Fruit fly (Drosophila melanogaster) whole organism, embryonic: Measurements from ENCODE around the gene Ugt316A1.

Source experiments
- ATbp ChIP-seq: fragments of 200-800 bp; sonication (Bioruptor generic); optimal IDR thresholded peaks from 2 replicates; lab custom pipeline; 2017; ENCODE audit warnings: missing biosample characterization, mild to moderate bottlenecking, missing genetic modification characterization, missing genetic modification reagents
- BEAF-32 ChIP-seq: fragments of 200-800 bp; sonication (Bioruptor generic); optimal IDR thresholded peaks from 3 replicates; lab custom pipeline; 2017; ENCODE audit warnings: missing biosample characterization, missing genetic modification characterization, mild to moderate bottlenecking, moderate library complexity, missing genetic modification reagents
- CG10565 ChIP-seq: fragments of 200-800 bp; sonication (Bioruptor generic); optimal IDR thresholded peaks from 3 replicates; lab custom pipeline; 2016; ENCODE audit warnings: missing biosample characterization, mild to moderate bottlenecking, missing genetic modification characterization
- CG11456 ChIP-seq: fragments of 200-800 bp; sonication (Bioruptor generic); IDR thresholded peaks from 3 replicates; pipeline ENCODE4 v1.3.6; 2022; ENCODE audit warnings: missing biosample characterization, missing genetic modification characterization
- CG12659 ChIP-seq: fragments of 200-800 bp; sonication (Bioruptor generic); optimal IDR thresholded peaks from 3 replicates; lab custom pipeline; 2017; ENCODE audit warnings: mild to moderate bottlenecking, missing biosample characterization, missing genetic modification reagents, missing genetic modification characterization
- CG14441 ChIP-seq: fragments of 200-800 bp; sonication (Bioruptor generic); IDR thresholded peaks from 2 replicates; pipeline ENCODE4 v1.3.6; 2022; ENCODE audit warnings: missing biosample characterization, missing genetic modification characterization
- CG14667 ChIP-seq: fragments of 200-800 bp; sonication (Bioruptor generic); IDR thresholded peaks from 2 replicates; pipeline ENCODE4 v1.3.6; 2022; ENCODE audit warnings: missing biosample characterization, missing genetic modification characterization
- CG34376 ChIP-seq: fragments of 200-800 bp; sonication (Bioruptor generic); optimal IDR thresholded peaks from 2 replicates; lab custom pipeline; 2018; ENCODE audit warnings: missing biosample characterization, mild to moderate bottlenecking, missing genetic modification characterization
- CG4424 ChIP-seq: fragments of 200-800 bp; sonication (Bioruptor generic); optimal IDR thresholded peaks from 3 replicates; lab custom pipeline; 2016; ENCODE audit warnings: missing biosample characterization, missing genetic modification characterization
- CG4730 ChIP-seq: fragments of 200-800 bp; sonication (Bioruptor generic); IDR thresholded peaks from 2 replicates; pipeline ENCODE4 v1.3.6; 2022; ENCODE audit warnings: missing biosample characterization, missing genetic modification characterization
- CG4854 ChIP-seq: fragments of 200-800 bp; sonication (Bioruptor generic); optimal IDR thresholded peaks from 2 replicates; lab custom pipeline; 2016; ENCODE audit warnings: missing biosample characterization, missing genetic modification characterization, inconsistent platforms
- CG7928 ChIP-seq: fragments of 200-800 bp; sonication (Bioruptor generic); optimal IDR thresholded peaks from 2 replicates; lab custom pipeline; 2017; ENCODE audit warnings: missing biosample characterization, mild to moderate bottlenecking, missing genetic modification characterization
- CG9437 ChIP-seq: fragments of 200-800 bp; sonication (Bioruptor generic); optimal IDR thresholded peaks from 2 replicates; lab custom pipeline; 2018; ENCODE audit warnings: missing biosample characterization, mild to moderate bottlenecking, missing genetic modification characterization
- CHES-1-like ChIP-seq: fragments of 200-800 bp; sonication (Bioruptor generic); optimal IDR thresholded peaks from 2 replicates; lab custom pipeline; 2016; ENCODE audit warnings: missing biosample characterization, missing genetic modification characterization
- Dad ChIP-seq: fragments of 200-800 bp; sonication (Bioruptor generic); optimal IDR thresholded peaks from 3 replicates; lab custom pipeline; 2016; ENCODE audit warnings: missing biosample characterization, missing genetic modification characterization
- ERR ChIP-seq: fragments of 200-800 bp; sonication (Bioruptor generic); optimal IDR thresholded peaks from 2 replicates; lab custom pipeline; 2016; ENCODE audit warnings: missing biosample characterization, missing genetic modification characterization
- Eip74EF ChIP-seq, 2 experiments: fragments of 200-800 bp in 1 of 2; fragments of >200 bp in 1 of 2; sonication (Bioruptor generic) in 1 of 2; optimal IDR thresholded peaks; 2 replicates each; lab custom pipeline; 2017 to 2019; ENCODE audit warnings: missing biosample characterization in 2 of 2, missing genetic modification characterization in 2 of 2, mild to moderate bottlenecking in 1 of 2, moderate library complexity in 1 of 2
- Ets97D ChIP-seq: fragments of 200-800 bp; sonication (Bioruptor generic); optimal IDR thresholded peaks from 3 replicates; lab custom pipeline; 2016; ENCODE audit warnings: missing biosample characterization, missing genetic modification characterization
- GATAe ChIP-seq: fragments of 200-800 bp; sonication (Bioruptor generic); conservative IDR thresholded peaks from 2 replicates; pipeline ENCODE4 v1.3.6; 2022; ENCODE audit warnings: missing biosample characterization, missing genetic modification characterization
- Hr39 ChIP-seq: fragments of >200 bp; optimal IDR thresholded peaks from 2 replicates; lab custom pipeline; 2017
- Meics ChIP-seq: fragments of 200-800 bp; sonication (Bioruptor generic); optimal IDR thresholded peaks from 2 replicates; lab custom pipeline; 2017; ENCODE audit warnings: missing biosample characterization, mild to moderate bottlenecking, missing genetic modification characterization
- NK7.1 ChIP-seq: fragments of 200-800 bp; sonication (Bioruptor generic); optimal IDR thresholded peaks from 3 replicates; lab custom pipeline; 2016; ENCODE audit warnings: missing biosample characterization, missing genetic modification characterization
- Rx ChIP-seq: fragments of 200-800 bp; sonication (Bioruptor generic); IDR thresholded peaks from 2 replicates; pipeline ENCODE4 v1.3.6; 2022; ENCODE audit warnings: missing biosample characterization, missing genetic modification characterization
- Ssrp ChIP-seq: fragments of 200-800 bp; sonication (Bioruptor generic); optimal IDR thresholded peaks from 2 replicates; lab custom pipeline; 2018; ENCODE audit warnings: missing biosample characterization, mild to moderate bottlenecking, missing genetic modification characterization, moderate library complexity
- Taf1 ChIP-seq: fragments of 200-800 bp; sonication (Bioruptor generic); IDR thresholded peaks from 2 replicates; pipeline ENCODE4 v1.3.6; 2022; ENCODE audit warnings: missing biosample characterization, missing genetic modification characterization
- Xrp1 ChIP-seq: fragments of 200-800 bp; sonication (Bioruptor generic); IDR thresholded peaks from 2 replicates; pipeline ENCODE4 v1.3.6; 2022; ENCODE audit warnings: missing biosample characterization, missing genetic modification characterization
- amos ChIP-seq: fragments of 200-800 bp; sonication (Bioruptor generic); IDR thresholded peaks from 2 replicates; pipeline ENCODE4 v1.3.6; 2022; ENCODE audit warnings: missing biosample characterization, missing genetic modification characterization; ENCODE audit not compliant: partially characterized antibody
- bigmax ChIP-seq: fragments of 200-800 bp; sonication (Bioruptor generic); optimal IDR thresholded peaks from 2 replicates; lab custom pipeline; 2018; ENCODE audit warnings: missing biosample characterization, mild to moderate bottlenecking, missing genetic modification characterization
- chn ChIP-seq: fragments of 200-800 bp; sonication (Bioruptor generic); optimal IDR thresholded peaks from 2 replicates; lab custom pipeline; 2016; ENCODE audit warnings: missing biosample characterization, missing genetic modification characterization
- ci ChIP-seq: fragments of 200-800 bp; sonication (Bioruptor generic); IDR thresholded peaks from 3 replicates; pipeline ENCODE4 v1.3.6; 2022; ENCODE audit warnings: missing biosample characterization, missing genetic modification characterization
- crp ChIP-seq, 2 experiments: fragments of 200-800 bp; sonication (Bioruptor generic); optimal IDR thresholded peaks; 2 replicates in 1 of 2; 3 replicates in 1 of 2; lab custom pipeline; 2017; ENCODE audit warnings: missing biosample characterization in 2 of 2, missing genetic modification characterization in 2 of 2, mild to moderate bottlenecking in 1 of 2, moderate library complexity in 1 of 2
- ewg ChIP-seq: fragments of 200-800 bp; sonication (Bioruptor generic); optimal IDR thresholded peaks from 3 replicates; lab custom pipeline; 2017; ENCODE audit warnings: mild to moderate bottlenecking, missing biosample characterization, missing genetic modification reagents, missing genetic modification characterization
- exex ChIP-seq: fragments of 200-800 bp; sonication (Bioruptor generic); optimal IDR thresholded peaks from 4 replicates; lab custom pipeline; 2018; ENCODE audit warnings: missing biosample characterization, mild to moderate bottlenecking, missing genetic modification characterization, moderate library complexity
- fu2 ChIP-seq: fragments of 200-800 bp; sonication (Bioruptor generic); optimal IDR thresholded peaks from 2 replicates; lab custom pipeline; 2016; ENCODE audit warnings: missing biosample characterization, missing genetic modification characterization
- lmd ChIP-seq: fragments of 200-800 bp; sonication (Bioruptor generic); IDR thresholded peaks from 2 replicates; pipeline ENCODE4 v1.3.6; 2022; ENCODE audit warnings: missing biosample characterization, missing genetic modification characterization
- lola ChIP-seq, 3 experiments: fragments of >200 bp in 2 of 3; fragments of 200-800 bp in 1 of 3; sonication (Bioruptor generic) in 1 of 3; optimal IDR thresholded peaks; 2 replicates each; lab custom pipeline; 2017 to 2019; ENCODE audit warnings: missing biosample characterization in 3 of 3, missing genetic modification characterization in 3 of 3, mild to moderate bottlenecking in 1 of 3, moderate library complexity in 1 of 3
- lov ChIP-seq, 2 experiments: fragments of 200-800 bp in 1 of 2; fragments of >200 bp in 1 of 2; sonication (Bioruptor generic) in 1 of 2; IDR thresholded peaks in 1 of 2; optimal IDR thresholded peaks in 1 of 2; 2 replicates in 1 of 2; 3 replicates in 1 of 2; pipeline versions ENCODE4 v1.3.6 to Lab custom; 2017 to 2022; ENCODE audit warnings: missing biosample characterization in 1 of 2, missing genetic modification characterization in 1 of 2
- mam ChIP-seq: fragments of 200-800 bp; sonication (Bioruptor generic); optimal IDR thresholded peaks from 3 replicates; lab custom pipeline; 2016; ENCODE audit warnings: missing biosample characterization, missing genetic modification characterization
- mirr ChIP-seq: fragments of 200-800 bp; sonication (Bioruptor generic); optimal IDR thresholded peaks from 3 replicates; lab custom pipeline; 2018; ENCODE audit warnings: missing biosample characterization, mild to moderate bottlenecking, missing genetic modification characterization
- mld ChIP-seq: fragments of 200-800 bp; sonication (Bioruptor generic); IDR thresholded peaks from 3 replicates; pipeline ENCODE4 v1.3.6; 2022; ENCODE audit warnings: missing biosample characterization, missing genetic modification characterization; ENCODE audit not compliant: partially characterized antibody
- peb ChIP-seq: fragments of 200-800 bp; sonication (Bioruptor generic); IDR thresholded peaks from 2 replicates; pipeline ENCODE4 v1.3.6; 2022; ENCODE audit warnings: missing biosample characterization, missing genetic modification characterization
- pho ChIP-seq: fragments of 200-800 bp; sonication (Bioruptor generic); optimal IDR thresholded peaks from 2 replicates; lab custom pipeline; 2016; ENCODE audit warnings: missing biosample characterization, missing genetic modification characterization
- pita ChIP-seq: fragments of 200-800 bp; sonication (Bioruptor generic); optimal IDR thresholded peaks from 2 replicates; lab custom pipeline; 2017; ENCODE audit warnings: missing biosample characterization, mild to moderate bottlenecking, missing genetic modification characterization
- psq ChIP-seq: fragments of 200-800 bp; sonication (Bioruptor generic); optimal IDR thresholded peaks from 2 replicates; lab custom pipeline; 2017; ENCODE audit warnings: missing biosample characterization, missing genetic modification characterization
- seq ChIP-seq: fragments of 200-800 bp; sonication (Bioruptor generic); IDR thresholded peaks from 2 replicates; pipeline ENCODE4 v1.3.6; 2022; ENCODE audit warnings: missing biosample characterization, missing genetic modification characterization
- slbo ChIP-seq: fragments of 200-800 bp; sonication (Bioruptor generic); IDR thresholded peaks from 2 replicates; pipeline ENCODE4 v1.3.6; 2022; ENCODE audit warnings: missing biosample characterization, missing genetic modification characterization
- tgo ChIP-seq: fragments of 200-800 bp; sonication (Bioruptor generic); IDR thresholded peaks from 3 replicates; pipeline ENCODE4 v1.3.6; 2022; ENCODE audit warnings: missing biosample characterization, missing genetic modification characterization
- tll ChIP-seq, 2 experiments: fragments of 200-800 bp in 1 of 2; fragments of >200 bp in 1 of 2; sonication (Bioruptor generic) in 1 of 2; optimal IDR thresholded peaks; 2 replicates each; lab custom pipeline; 2017 to 2019; ENCODE audit warnings: missing biosample characterization in 2 of 2, missing genetic modification characterization in 2 of 2, mild to moderate bottlenecking in 1 of 2, moderate library complexity in 1 of 2
- toy ChIP-seq: fragments of 200-800 bp; sonication (Bioruptor generic); IDR thresholded peaks from 2 replicates; pipeline ENCODE4 v1.3.6; 2022; ENCODE audit warnings: missing biosample characterization, missing genetic modification characterization
- trem ChIP-seq: fragments of 200-800 bp; optimal IDR thresholded peaks from 3 replicates; lab custom pipeline; 2019; ENCODE audit warnings: missing biosample characterization, mild to moderate bottlenecking, missing genetic modification characterization, moderate library complexity
- usp ChIP-seq: fragments of >200 bp; optimal IDR thresholded peaks from 2 replicates; lab custom pipeline; 2017; ENCODE audit warnings: missing biosample characterization, missing genetic modification characterization

Ugt316A1 gene

DNA sequence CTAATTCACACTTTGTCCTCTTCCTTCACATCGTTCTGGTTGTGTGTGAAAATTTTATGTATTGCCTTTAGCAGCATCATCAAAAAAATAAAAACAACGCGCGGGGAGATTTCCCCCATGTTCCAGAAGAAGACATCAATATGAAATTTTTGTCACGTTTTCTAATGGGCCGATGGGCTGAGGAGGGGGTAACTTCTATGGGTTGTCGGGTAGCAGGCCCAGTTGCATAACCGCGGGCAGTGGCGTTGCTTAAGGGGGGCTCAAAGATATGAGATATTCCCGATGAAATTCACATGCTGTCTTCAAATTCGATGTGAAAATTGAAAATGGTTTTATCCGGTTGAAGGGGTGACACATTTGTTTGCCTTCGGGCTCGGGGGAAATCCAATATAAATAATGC lies 44.2 kb downstream of the Ugt316A1 start (continued):
- no peak for TF ChIP-seq mld (GFP tag; lab: Robert Waterston, UW)
- TF ChIP-seq Meics (GFP tag; lab: Kevin White, UChicago) = no peak
- peak; percentile 13 for TF ChIP-seq mirr (GFP tag; lab: Kevin White, UChicago)
- no peak for TF ChIP-seq tll (GFP tag; optimal IDR thresholded peaks at IDR 0.05; lab: Kevin White, UChicago)
- TF ChIP-seq lmd (GFP tag; lab: Robert Waterston, UW) = peak; percentile 23; the same call in 1 of the 2 replicates
- TF ChIP-seq Dad (GFP tag; lab: Kevin White, UChicago) = no peak
- peak; percentile 17 for TF ChIP-seq CG9437 (GFP tag; lab: Kevin White, UChicago)
- no peak for TF ChIP-seq ATbp (GFP tag; lab: Kevin White, UChicago)
- TF ChIP-seq slbo (GFP tag; lab: Robert Waterston, UW) = peak; percentile 66
- no peak for TF ChIP-seq Eip74EF (GFP tag; optimal IDR thresholded peaks at IDR 0.05; lab: Kevin White, UChicago)
- no peak; the same call in 1 of the 2 replicates for TF ChIP-seq amos (GFP tag; lab: Robert Waterston, UW)
- TF ChIP-seq GATAe (GFP tag; lab: Robert Waterston, UW) = no peak
- TF ChIP-seq lov (optimal IDR thresholded peaks at IDR 0.05; lab: Kevin White, UChicago) = no peak
- TF ChIP-seq lov (GFP tag; IDR thresholded peaks at IDR 0.05; lab: Robert Waterston, UW) = no peak
- no peak for TF ChIP-seq CHES-1-like (GFP tag; lab: Kevin White, UChicago)
- no peak for TF ChIP-seq Ets97D (GFP tag; lab: Kevin White, UChicago)
- TF ChIP-seq tgo (GFP tag; lab: Robert Waterston, UW) = 0 out of 3 replicates have a peak, but pooled peaks have one; percentile 14
- no peak for TF ChIP-seq ERR (GFP tag; lab: Kevin White, UChicago)
- no peak for TF ChIP-seq bigmax (GFP tag; lab: Kevin White, UChicago)
- no peak for TF ChIP-seq CG11456 (GFP tag; lab: Robert Waterston, UW)
- TF ChIP-seq mam = peak; percentile 31
- no peak for TF ChIP-seq Taf1 (GFP tag; lab: Robert Waterston, UW)
- TF ChIP-seq toy (GFP tag; lab: Robert Waterston, UW) = no peak
- TF ChIP-seq Xrp1 (GFP tag; lab: Robert Waterston, UW) = 0 out of 2 replicates have a peak, but pooled peaks have one; percentile 28
- TF ChIP-seq usp (GFP tag; lab: Kevin White, UChicago) = no peak
- no peak for TF ChIP-seq pita (GFP tag; lab: Kevin White, UChicago)
- no peak for TF ChIP-seq NK7.1 (GFP tag; lab: Kevin White, UChicago)
- TF ChIP-seq Hr39 = no peak
- no peak for TF ChIP-seq Ssrp
- TF ChIP-seq ewg = no peak
- TF ChIP-seq pho (GFP tag; lab: Kevin White, UChicago) = no peak
- 0 out of 3 replicates have a peak, but pooled peaks have one; percentile 17 for TF ChIP-seq ci (GFP tag; lab: Robert Waterston, UW)
- no peak for TF ChIP-seq lola (GFP tag; optimal IDR thresholded peaks at IDR 0.05; lab: Kevin White, UChicago)
- TF ChIP-seq CG4854 = no peak
- TF ChIP-seq CG14441 = peak; percentile 36; the same call in 1 of the 2 replicates
- TF ChIP-seq BEAF-32 (GFP tag; lab: Kevin White, UChicago) = no peak
- no peak for TF ChIP-seq CG10565
- TF ChIP-seq crp (GFP tag; optimal IDR thresholded peaks at IDR 0.05; lab: Kevin White, UChicago) = no peak
- no peak for TF ChIP-seq CG7928 (GFP tag; lab: Kevin White, UChicago)
- no peak for TF ChIP-seq chn
- TF ChIP-seq seq (GFP tag; lab: Robert Waterston, UW) = no peak
- no peak for TF ChIP-seq exex
- no peak for TF ChIP-seq CG34376 (GFP tag; lab: Kevin White, UChicago)
- TF ChIP-seq CG4730 = no peak
- peak; percentile 8 for TF ChIP-seq CG4424 (GFP tag; lab: Kevin White, UChicago)
- TF ChIP-seq CG14667 (GFP tag; lab: Robert Waterston, UW) = no peak
- peak; percentile 1 for TF ChIP-seq CG12659 (GFP tag; lab: Kevin White, UChicago)
- no peak for TF ChIP-seq peb
- no peak for TF ChIP-seq trem
- no peak for TF ChIP-seq psq (GFP tag; lab: Kevin White, UChicago)
- TF ChIP-seq fu2 (GFP tag; lab: Kevin White, UChicago) = no peak
- no peak for TF ChIP-seq Rx
